Worm (Caenorhabditis elegans): ENCODE data around the gene F35F10.6.

Gene F35F10.6

DNA sequence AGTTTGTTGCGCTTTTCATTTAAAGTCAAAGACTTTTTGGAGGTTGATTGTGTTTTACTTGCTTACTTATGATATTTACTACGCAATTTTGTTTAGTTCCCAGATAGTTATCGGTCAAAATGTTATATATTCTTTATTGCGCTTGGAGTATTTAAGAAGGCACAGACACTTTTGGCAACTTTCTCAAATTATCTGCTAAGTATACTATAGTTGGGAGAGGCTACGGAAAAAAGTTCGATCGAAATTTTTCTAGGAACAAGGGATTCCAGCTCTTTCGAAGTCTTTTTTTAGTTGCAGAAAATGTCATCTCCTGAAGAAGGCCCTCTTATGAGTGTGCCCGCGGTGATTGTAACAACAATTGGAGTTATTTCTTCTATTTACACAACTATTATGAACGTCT is 29.1 kb downstream of the F35F10.6 start, which contains the start of gene srbc-5:
TSS of gene srbc-5 (plus strand) at position 301 of the 400 bp plus-strand sequence.
- TF ChIP-seq C38D4.7 (GFP tag; optimal IDR thresholded peaks at IDR 0.05): no peak
- no peak for TF ChIP-seq ref-2 (tag; optimal IDR thresholded peaks at IDR 0.05)
- TF ChIP-seq ahr-1 (tag; optimal IDR thresholded peaks at IDR 0.05): no peak
- TF ChIP-seq odd-2 (tag; optimal IDR thresholded peaks at IDR 0.05): no peak
- TF ChIP-seq unc-3 (GFP tag; conservative IDR thresholded peaks at IDR 0.05): no peak
- no peak for TF ChIP-seq unc-3 (tag; optimal IDR thresholded peaks at IDR 0.05)
- TF ChIP-seq dve-1 (tag; optimal IDR thresholded peaks at IDR 0.05): no peak

- TF ChIP-seq mec-3 (tag; optimal IDR thresholded peaks at IDR 0.05; ENCODE audit: borderline replicate concordance) (no peak), elt-2 (tag; optimal IDR thresholded peaks at IDR 0.05) (no peak), hlh-6 (tag; optimal IDR thresholded peaks at IDR 0.05) (no peak), eyg-1 (tag; optimal IDR thresholded peaks at IDR 0.05) (no peak), hlh-15 (tag; optimal IDR thresholded peaks at IDR 0.05) (no peak), hlh-13 (GFP tag; optimal IDR thresholded peaks at IDR 0.05) (no peak), unc-42 (tag; optimal IDR thresholded peaks at IDR 0.05) (no peak), nfya-1 (tag; optimal IDR thresholded peaks at IDR 0.05) (no peak), C38D4.7 (GFP tag; optimal IDR thresholded peaks at IDR 0.05) (no peak), ttx-3 (tag; optimal IDR thresholded peaks at IDR 0.05) (no peak), ceh-2 (tag; optimal IDR thresholded peaks at IDR 0.05) (no peak), ref-2 (tag; optimal IDR thresholded peaks at IDR 0.05) (no peak), ceh-6 (GFP tag; optimal IDR thresholded peaks at IDR 0.05) (no peak), odd-2 (tag; optimal IDR thresholded peaks at IDR 0.05) (no peak), dve-1 (tag; optimal IDR thresholded peaks at IDR 0.05) (no peak), Y22D7AL.16 (tag; optimal IDR thresholded peaks at IDR 0.05) (no peak), C08G9.2 (tag; optimal IDR thresholded peaks at IDR 0.05) (no peak), hlh-8 (tag; optimal IDR thresholded peaks at IDR 0.05) (no peak), hlh-30 (tag; optimal IDR thresholded peaks at IDR 0.05; ENCODE audit: insufficient read depth) (no peak)
Measured at ce11 chrV:3259168-3259622, 30.0 kb downstream of the F35F10.6 start, which contains the start of gene T28A11.16. Gene T28A11.16 (minus strand): TSS chrV:3259218.

DNA sequence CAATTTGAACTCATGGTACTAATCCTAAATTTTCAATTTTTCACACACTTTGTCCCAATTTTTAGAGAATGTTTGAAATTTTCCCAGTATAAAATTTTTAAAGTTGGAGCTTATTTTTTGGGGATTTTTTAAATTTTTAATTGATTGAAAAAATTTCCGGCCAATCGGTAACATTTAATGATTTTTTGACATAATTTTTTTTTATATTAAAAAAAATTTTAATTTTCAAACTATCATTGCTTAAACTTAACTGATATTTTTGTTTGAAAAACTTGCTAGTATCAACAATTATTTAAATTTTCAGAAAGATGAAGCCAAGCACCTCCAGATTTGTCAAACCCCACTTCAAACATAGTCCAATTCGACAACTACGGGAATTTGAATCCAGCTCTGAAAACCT is 31.9 kb downstream of the F35F10.6 start, which contains the start of gene T28A11.22:
TSS of gene T28A11.22 (plus strand) at position 301 of the 400 bp plus-strand sequence.
- TF ChIP-seq K02D7.2 (tag; optimal IDR thresholded peaks at IDR 0.05) (no peak), hlh-13 (GFP tag; optimal IDR thresholded peaks at IDR 0.05) (no peak), dve-1 (tag; optimal IDR thresholded peaks at IDR 0.05) (no peak), nfya-1 (tag; optimal IDR thresholded peaks at IDR 0.05) (no peak), zip-5 (tag; optimal IDR thresholded peaks at IDR 0.05) (no peak), tbx-2 (tag; optimal IDR thresholded peaks at IDR 0.05) (no peak), hlh-15 (tag; optimal IDR thresholded peaks at IDR 0.05) (no peak), pha-4 (tag; optimal IDR thresholded peaks at IDR 0.05) (no peak), gmeb-2 (tag; optimal IDR thresholded peaks at IDR 0.05) (no peak), Y22D7AL.16 (tag; optimal IDR thresholded peaks at IDR 0.05) (no peak), dmd-4 (tag; optimal IDR thresholded peaks at IDR 0.05; ENCODE audit: borderline replicate concordance) (no peak), C38D4.7 (GFP tag; optimal IDR thresholded peaks at IDR 0.05) (no peak), ceh-34 (tag; optimal IDR thresholded peaks at IDR 0.05) (no peak), ref-2 (tag; optimal IDR thresholded peaks at IDR 0.05) (no peak), syd-9 (tag; optimal IDR thresholded peaks at IDR 0.05) (no peak), C08G9.2 (tag; optimal IDR thresholded peaks at IDR 0.05) (no peak), ceh-14 (tag; optimal IDR thresholded peaks at IDR 0.05) (no peak)

- TF ChIP-seq hlh-30 (tag; optimal IDR thresholded peaks at IDR 0.05; ENCODE audit: insufficient read depth) (peak; percentile 37), elt-4 (tag; optimal IDR thresholded peaks at IDR 0.05) (no peak), hlh-8 (tag; optimal IDR thresholded peaks at IDR 0.05) (peak; percentile 30)
Measured at ce11 chrV:3256809-3257208, 32.4 kb downstream of the F35F10.6 start.

DNA sequence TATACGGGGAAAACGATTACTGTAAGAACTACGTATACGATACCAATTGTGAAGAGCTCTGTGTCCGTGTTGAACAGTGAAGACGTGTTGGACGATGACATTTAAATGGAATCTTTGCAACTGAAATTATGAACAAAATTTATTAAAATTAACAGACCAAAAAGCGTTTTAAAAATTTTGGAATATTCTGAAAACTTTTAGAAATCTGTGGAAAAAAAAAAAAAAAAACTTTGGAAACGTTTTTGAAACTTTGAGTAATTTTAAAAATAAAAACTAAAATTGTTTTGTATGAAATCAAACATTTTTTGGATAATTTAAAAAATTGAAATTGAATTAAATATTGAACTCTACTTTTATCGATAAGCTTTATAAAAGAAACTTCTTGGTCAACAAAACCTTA is 33.1 kb downstream of the F35F10.6 start, which contains the start of gene srt-63:
TSS of gene srt-63 (minus strand) at position 101 of the 400 bp plus-strand sequence.
- TF ChIP-seq ceh-14 (tag; optimal IDR thresholded peaks at IDR 0.05): no peak
- TF ChIP-seq unc-3 (GFP tag; conservative IDR thresholded peaks at IDR 0.05): no peak
- TF ChIP-seq unc-3 (tag; optimal IDR thresholded peaks at IDR 0.05): no peak
- TF ChIP-seq ceh-24 (tag; optimal IDR thresholded peaks at IDR 0.05): no peak
- TF ChIP-seq lim-6 (tag; optimal IDR thresholded peaks at IDR 0.05): no peak
- TF ChIP-seq unc-55 (GFP tag; optimal IDR thresholded peaks at IDR 0.05): no peak
- TF ChIP-seq K02D7.2 (tag; optimal IDR thresholded peaks at IDR 0.05): no peak
- no peak for TF ChIP-seq ceh-48 (tag; optimal IDR thresholded peaks at IDR 0.05)
- TF ChIP-seq ceh-30 (tag; optimal IDR thresholded peaks at IDR 0.05): no peak
- no peak for TF ChIP-seq npax-4 (tag; optimal IDR thresholded peaks at IDR 0.05)
- TF ChIP-seq ceh-34 (tag; optimal IDR thresholded peaks at IDR 0.05): no peak
- TF ChIP-seq nhr-11 (tag; optimal IDR thresholded peaks at IDR 0.05): no peak
- TF ChIP-seq eyg-1 (tag; optimal IDR thresholded peaks at IDR 0.05): no peak
- TF ChIP-seq sdc-2 (tag; optimal IDR thresholded peaks at IDR 0.05): no peak
- no peak for TF ChIP-seq pqm-1 (tag; optimal IDR thresholded peaks at IDR 0.05)
- no peak for TF ChIP-seq ztf-16 (tag; optimal IDR thresholded peaks at IDR 0.05)
- no peak for TF ChIP-seq pha-2 (tag; optimal IDR thresholded peaks at IDR 0.05)
- no peak for TF ChIP-seq madf-2 (tag; optimal IDR thresholded peaks at IDR 0.05)
- TF ChIP-seq rnt-1 (tag; optimal IDR thresholded peaks at IDR 0.05): no peak
